Worm (Caenorhabditis elegans) whole organism, young adult: ENCODE results near the gene F59B10.2.
A peak's percentile ranks its signal among the peaks of the same experiment; 100 is the strongest.

Experiments used
- B0035.1 ChIP-seq: sonication (generic microtip); optimal IDR thresholded peaks from 2 replicates; lab custom pipeline; 2016; ENCODE audit warnings: missing genetic modification characterization, mild to moderate bottlenecking, missing compliant biosample characterization, missing genotype, missing genetic modification reagents
- C17E4.6 ChIP-seq: fragments of 200-800 bp; sonication (Bioruptor generic); IDR thresholded peaks from 2 replicates; pipeline ENCODE4 v1.3.6; 2022; ENCODE audit warnings: missing genetic modification reagents, missing genetic modification characterization, missing compliant biosample characterization
- D2030.7 ChIP-seq: fragments of 200-800 bp; sonication (Bioruptor generic); IDR thresholded peaks from 2 replicates; pipeline ENCODE4 v1.3.6; 2022; ENCODE audit warnings: missing genetic modification reagents, missing genetic modification characterization, missing compliant biosample characterization
- F37B4.10 ChIP-seq: fragments of 200-800 bp; sonication (Bioruptor generic); IDR thresholded peaks from 2 replicates; pipeline ENCODE4 v1.3.6; 2022; ENCODE audit warnings: missing genetic modification characterization, missing compliant biosample characterization
- F39B2.1 ChIP-seq: fragments of 200-800 bp; sonication (Bioruptor generic); IDR thresholded peaks from 2 replicates; pipeline ENCODE4 v1.3.6; 2022; ENCODE audit warnings: missing genetic modification reagents, missing genetic modification characterization, missing compliant biosample characterization
- F49E8.2 ChIP-seq: sonication (generic microtip); optimal IDR thresholded peaks from 3 replicates; lab custom pipeline; 2017; ENCODE audit warnings: missing genetic modification characterization, mild to moderate bottlenecking, missing compliant biosample characterization, antibody characterized with exemption, moderate library complexity; ENCODE audit not compliant: insufficient read depth
- F52B5.7 ChIP-seq: sonication (generic microtip); optimal IDR thresholded peaks from 2 replicates; lab custom pipeline; 2016; ENCODE audit warnings: mild to moderate bottlenecking, missing genetic modification characterization, missing compliant biosample characterization
- F55B11.4 ChIP-seq: sonication (generic microtip); optimal IDR thresholded peaks from 2 replicates; lab custom pipeline; 2016; ENCODE audit warnings: missing compliant biosample characterization, missing genetic modification characterization, borderline replicate concordance; ENCODE audit not compliant: insufficient read depth
- F57C9.4 ChIP-seq: sonication (generic microtip); optimal IDR thresholded peaks from 2 replicates; lab custom pipeline; 2017; ENCODE audit warnings: mild to moderate bottlenecking, missing genetic modification characterization, missing compliant biosample characterization
- K11D2.4 ChIP-seq: fragments of 200-800 bp; sonication (Bioruptor generic); IDR thresholded peaks from 2 replicates; pipeline ENCODE4 v1.3.6; 2022; ENCODE audit warnings: missing genetic modification reagents, missing genetic modification characterization, missing compliant biosample characterization
- T07F8.4 ChIP-seq: sonication (generic microtip); optimal IDR thresholded peaks from 2 replicates; lab custom pipeline; 2016; ENCODE audit warnings: mild to moderate bottlenecking, missing genetic modification characterization, moderate library complexity, missing compliant biosample characterization
- Y79H2A.3 ChIP-seq: fragments of 200-800 bp; sonication (Bioruptor generic); conservative IDR thresholded peaks from 2 replicates; pipeline ENCODE4 v1.3.6; 2022; ENCODE audit warnings: missing genetic modification reagents, missing genetic modification characterization, missing compliant biosample characterization
- ZK185.1 ChIP-seq: sonication (generic microtip); optimal IDR thresholded peaks from 2 replicates; lab custom pipeline; 2016; ENCODE audit warnings: mild to moderate bottlenecking, missing genetic modification characterization, missing compliant biosample characterization; ENCODE audit not compliant: poor library complexity, severe bottlenecking
- akir-1 ChIP-seq: fragments of 200-800 bp; sonication (Bioruptor generic); optimal IDR thresholded peaks from 2 replicates; lab custom pipeline; 2018; ENCODE audit warnings: mild to moderate bottlenecking, missing genetic modification characterization, moderate library complexity, missing compliant biosample characterization
- aptf-2 ChIP-seq: fragments of 200-800 bp; sonication (Bioruptor generic); conservative IDR thresholded peaks from 2 replicates; pipeline ENCODE4 v1.3.6; 2022; ENCODE audit warnings: missing genetic modification reagents, missing genetic modification characterization, missing compliant biosample characterization
- aptf-3 ChIP-seq: fragments of 200-800 bp; sonication (Bioruptor generic); IDR thresholded peaks from 2 replicates; pipeline ENCODE4 v1.3.6; 2022; ENCODE audit warnings: missing genetic modification characterization, missing compliant biosample characterization
- attf-3 ChIP-seq: fragments of 200-800 bp; sonication (Bioruptor generic); conservative IDR thresholded peaks from 2 replicates; pipeline ENCODE4 v1.3.6; 2022; ENCODE audit warnings: missing genetic modification reagents, missing genetic modification characterization, missing compliant biosample characterization
- attf-5 ChIP-seq: fragments of 200-800 bp; sonication (Bioruptor generic); optimal IDR thresholded peaks from 2 replicates; lab custom pipeline; 2018; ENCODE audit warnings: mild to moderate bottlenecking, missing genetic modification characterization, missing compliant biosample characterization
- bed-1 ChIP-seq: fragments of 200-800 bp; sonication (Bioruptor generic); IDR thresholded peaks from 2 replicates; pipeline ENCODE4 v1.3.6; 2022; ENCODE audit warnings: missing genetic modification reagents, missing genetic modification characterization, missing compliant biosample characterization
- cebp-1 ChIP-seq, 2 experiments: fragments of 200-800 bp in 1 of 2; sonication (Bioruptor generic) in 1 of 2; sonication (generic microtip) in 1 of 2; IDR thresholded peaks in 1 of 2; optimal IDR thresholded peaks in 1 of 2; 2 replicates each; pipeline versions ENCODE4 v1.3.6 to Lab custom; 2017 to 2022; ENCODE audit warnings: missing compliant biosample characterization in 2 of 2, missing genetic modification characterization in 2 of 2, mild to moderate bottlenecking in 1 of 2, missing genetic modification reagents in 1 of 2, moderate library complexity in 1 of 2
- ceh-27 ChIP-seq: fragments of 200-800 bp; sonication (Bioruptor generic); optimal IDR thresholded peaks from 2 replicates; lab custom pipeline; 2018; ENCODE audit warnings: mild to moderate bottlenecking, missing genetic modification characterization, moderate library complexity, missing compliant biosample characterization
- ceh-58 ChIP-seq: fragments of 200-800 bp; sonication (Bioruptor generic); IDR thresholded peaks from 2 replicates; pipeline ENCODE4 v1.3.6; 2022; ENCODE audit warnings: missing genetic modification characterization, missing compliant biosample characterization
- ceh-79 ChIP-seq: sonication (generic microtip); optimal IDR thresholded peaks from 2 replicates; lab custom pipeline; 2017; ENCODE audit warnings: mild to moderate bottlenecking, missing genetic modification characterization, missing compliant biosample characterization
- ceh-91 ChIP-seq: fragments of 200-800 bp; sonication (Bioruptor generic); IDR thresholded peaks from 2 replicates; pipeline ENCODE4 v1.3.6; 2022; ENCODE audit warnings: missing genetic modification reagents, missing genetic modification characterization, missing compliant biosample characterization
- dpff-1 ChIP-seq: sonication (generic microtip); optimal IDR thresholded peaks from 2 replicates; lab custom pipeline; 2017; ENCODE audit warnings: mild to moderate bottlenecking, missing genetic modification characterization, missing compliant biosample characterization
- hrde-1 ChIP-seq: sonication (generic microtip); optimal IDR thresholded peaks from 2 replicates; lab custom pipeline; 2016; ENCODE audit warnings: missing genetic modification characterization, mild to moderate bottlenecking, missing compliant biosample characterization, moderate library complexity, missing genotype, missing genetic modification reagents, borderline replicate concordance
- hsf-1 ChIP-seq: fragments of 200-800 bp; sonication (Bioruptor generic); IDR thresholded peaks from 2 replicates; pipeline ENCODE4 v1.3.6; 2022; ENCODE audit warnings: missing genetic modification reagents, missing genetic modification characterization, missing compliant biosample characterization
- lag-1 ChIP-seq: fragments of 200-800 bp; sonication (Bioruptor generic); IDR thresholded peaks from 2 replicates; pipeline ENCODE4 v1.3.6; 2022; ENCODE audit warnings: missing genetic modification reagents, missing genetic modification characterization, missing compliant biosample characterization
- let-607 ChIP-seq, 2 experiments: fragments of 200-800 bp in 1 of 2; sonication (Bioruptor generic) in 1 of 2; sonication (generic microtip) in 1 of 2; optimal IDR thresholded peaks; 2 replicates each; lab custom pipeline; 2016 to 2018; ENCODE audit warnings: mild to moderate bottlenecking in 2 of 2, missing compliant biosample characterization in 2 of 2, missing genetic modification characterization in 2 of 2, moderate library complexity in 2 of 2, missing genotype in 1 of 2
- lin-54 ChIP-seq: fragments of 200-800 bp; sonication (Bioruptor generic); optimal IDR thresholded peaks from 2 replicates; lab custom pipeline; 2018; ENCODE audit warnings: mild to moderate bottlenecking, missing genetic modification characterization, missing compliant biosample characterization
- lsl-1 ChIP-seq: fragments of 200-800 bp; sonication (Bioruptor generic); optimal IDR thresholded peaks from 2 replicates; lab custom pipeline; 2018; ENCODE audit warnings: mild to moderate bottlenecking, missing genetic modification characterization, moderate library complexity, missing compliant biosample characterization
- lsy-27 ChIP-seq: sonication (generic microtip); optimal IDR thresholded peaks from 2 replicates; lab custom pipeline; 2017; ENCODE audit warnings: missing genetic modification characterization, mild to moderate bottlenecking, missing compliant biosample characterization, antibody characterized with exemption, missing genotype, borderline replicate concordance; ENCODE audit not compliant: insufficient read depth
- madf-8 ChIP-seq: fragments of 200-800 bp; sonication (Bioruptor generic); conservative IDR thresholded peaks from 2 replicates; pipeline ENCODE4 v1.3.6; 2022; ENCODE audit warnings: missing genetic modification reagents, missing genetic modification characterization, missing compliant biosample characterization
- mcd-1 ChIP-seq: fragments of 200-800 bp; sonication (Bioruptor generic); IDR thresholded peaks from 2 replicates; pipeline ENCODE4 v1.3.6; 2022; ENCODE audit warnings: missing genetic modification reagents, missing genetic modification characterization, missing compliant biosample characterization
- nhr-80 ChIP-seq: sonication (generic microtip); optimal IDR thresholded peaks from 2 replicates; lab custom pipeline; 2016; ENCODE audit warnings: missing genetic modification characterization, missing compliant biosample characterization
- rec-8 ChIP-seq, 2 experiments: sonication (generic microtip); optimal IDR thresholded peaks; 2 replicates each; lab custom pipeline; 2016; ENCODE audit warnings: mild to moderate bottlenecking in 2 of 2, missing genetic modification characterization in 2 of 2, missing genetic modification reagents in 2 of 2, missing genotype in 2 of 2, missing biosample characterization in 1 of 2, missing compliant biosample characterization in 1 of 2, moderate library complexity in 1 of 2
- sdz-38 ChIP-seq: sonication (generic microtip); optimal IDR thresholded peaks from 2 replicates; lab custom pipeline; 2016; ENCODE audit warnings: missing genotype, missing genetic modification characterization, missing compliant biosample characterization
- snpc-4 ChIP-seq, 5 experiments: fragments of 150-350 bp in 1 of 5; sonication (generic microtip) in 4 of 5; optimal IDR thresholded peaks; 2 replicates each; lab custom pipeline; 2014 to 2018; ENCODE audit warnings: missing genetic modification characterization in 5 of 5, missing biosample characterization in 3 of 5, antibody characterized with exemption in 2 of 5, mild to moderate bottlenecking in 2 of 5, missing compliant biosample characterization in 2 of 5, missing genotype in 2 of 5, moderate library complexity in 2 of 5, missing genetic modification reagents in 1 of 5
- tbp1 ChIP-seq: fragments of 200-800 bp; sonication (Bioruptor generic); optimal IDR thresholded peaks from 2 replicates; lab custom pipeline; 2018; ENCODE audit warnings: mild to moderate bottlenecking, missing genetic modification characterization, missing compliant biosample characterization
- unc-130 ChIP-seq: sonication (generic microtip); optimal IDR thresholded peaks from 2 replicates; lab custom pipeline; 2016; ENCODE audit warnings: missing genetic modification reagents, missing genetic modification characterization, missing compliant biosample characterization
- ztf-28 ChIP-seq: fragments of 200-800 bp; sonication (Bioruptor generic); IDR thresholded peaks from 2 replicates; pipeline ENCODE4 v1.3.6; 2022; ENCODE audit warnings: missing genetic modification reagents, missing genetic modification characterization, missing compliant biosample characterization

F59B10.2 gene

DNA sequence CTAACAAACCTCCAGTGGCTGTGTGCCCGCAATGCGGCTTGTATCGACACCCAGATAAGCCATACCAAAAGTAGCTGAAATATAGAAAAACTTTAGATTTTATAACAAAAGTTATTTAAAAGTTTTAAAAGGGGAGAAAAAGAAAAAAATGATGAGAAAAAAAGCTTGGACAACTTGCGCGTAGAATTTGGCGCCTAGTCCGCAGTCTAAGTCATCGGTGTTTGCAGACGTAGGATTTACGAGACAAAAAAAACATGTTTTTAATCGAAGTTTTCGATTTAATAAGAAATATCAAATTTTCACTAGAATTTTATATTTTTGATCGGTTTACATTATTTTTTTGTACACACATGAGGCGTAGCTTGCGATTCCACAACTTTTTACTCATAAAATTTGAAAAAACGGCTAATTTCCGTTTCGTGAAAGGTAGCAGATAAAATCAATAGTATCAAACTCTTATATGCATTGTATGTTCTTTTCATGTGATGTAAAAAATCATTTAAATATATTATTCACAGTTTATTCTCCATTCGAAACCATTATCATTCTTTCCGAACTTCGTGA is 32.4 kb upstream of the F59B10.2 start, which contains the start of gene pro-1 (continued):
- TF ChIP-seq F39B2.1 (peak; percentile 74; the same call in 1 of the 2 replicates), nhr-80 (tag; lab: Kevin White, UChicago) (peak; percentile 15), F55B11.4 (tag; lab: Kevin White, UChicago) (no peak), hsf-1 (peak; percentile 48), aptf-2 (GFP tag; lab: Robert Waterston, UW) (no peak), F37B4.10 (GFP tag; lab: Robert Waterston, UW) (no peak), ceh-79 (tag; lab: Kevin White, UChicago) (peak; percentile 74), T07F8.4 (no peak), ZK185.1 (tag; lab: Kevin White, UChicago) (peak; percentile 90), ceh-91 (GFP tag; lab: Robert Waterston, UW) (no peak), B0035.1 (tag; lab: Kevin White, UChicago) (peak; percentile 88), ceh-58 (GFP tag; lab: Robert Waterston, UW) (peak; percentile 37; the same call in 1 of the 2 replicates), F52B5.7 (tag; lab: Kevin White, UChicago) (peak; percentile 86), dpff-1 (no peak)
- TF ChIP-seq, all 124 proteins: peak for 80

DNA sequence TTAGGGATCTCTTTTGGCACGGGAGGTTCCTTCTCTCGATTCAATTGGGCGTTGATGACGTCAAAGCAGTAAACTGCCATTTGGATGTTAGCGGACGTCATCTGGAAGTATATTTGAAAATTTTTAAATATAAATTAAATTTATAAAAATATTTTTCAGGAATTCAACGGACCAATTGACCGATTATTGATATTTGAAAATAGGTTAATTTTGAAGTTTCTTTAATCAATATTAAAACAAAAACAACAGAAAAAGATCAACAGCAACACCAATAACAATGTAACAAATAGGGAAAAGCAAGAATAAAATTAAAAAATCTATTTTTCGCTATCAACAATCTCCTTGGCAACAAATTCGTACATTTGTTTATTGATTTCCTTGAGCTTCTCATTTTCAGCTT is 29.6 kb upstream of the F59B10.2 start, which contains the start of gene R166.3:
TSS of gene R166.3 (minus strand) at position 101 of the 400 bp plus-strand sequence.
- TF ChIP-seq tbp1 (GFP tag; lab: Kevin White, UChicago) (no peak), hrde-1 (tag; lab: Kevin White, UChicago) (peak; percentile 5), attf-5 (GFP tag; lab: Kevin White, UChicago) (no peak), sdz-38 (no peak)

DNA sequence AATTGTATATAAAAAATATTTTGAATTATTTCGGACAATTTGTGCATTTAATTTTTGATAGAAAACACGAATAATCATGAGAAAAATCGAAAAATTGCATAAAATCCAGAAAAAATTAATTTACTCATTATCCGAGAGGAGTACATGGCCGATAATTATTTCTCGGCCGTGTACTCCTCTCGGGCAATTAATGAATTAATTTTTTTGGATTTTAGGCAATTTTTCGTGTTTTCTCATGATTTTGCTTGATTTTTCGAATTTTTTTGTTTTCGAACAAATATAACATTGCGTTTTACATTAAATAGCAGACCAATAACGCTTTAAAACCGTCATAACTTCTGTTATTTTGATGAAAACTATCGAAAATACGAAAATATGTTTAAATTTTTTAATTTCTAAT is 28.3 kb upstream of the F59B10.2 start:
- TF ChIP-seq Y79H2A.3 (GFP tag; lab: Robert Waterston, UW), result 0 out of 2 replicates have a peak, but pooled peaks have one; percentile 53
- 0 out of 2 replicates have a peak, but pooled peaks have one; percentile 39 for TF ChIP-seq K11D2.4 (GFP tag; lab: Robert Waterston, UW)
- TF ChIP-seq madf-8 (GFP tag; lab: Robert Waterston, UW), result peak; percentile 29; the same call in 1 of the 2 replicates
- TF ChIP-seq bed-1 (GFP tag; lab: Robert Waterston, UW), result no peak
- TF ChIP-seq cebp-1 (GFP tag; IDR thresholded peaks at IDR 0.05; lab: Robert Waterston, UW), result no peak
- peak; percentile 15 for TF ChIP-seq cebp-1 (tag; optimal IDR thresholded peaks at IDR 0.05; lab: Kevin White, UChicago)
- no peak for TF ChIP-seq lag-1 (GFP tag; lab: Robert Waterston, UW)
- TF ChIP-seq F49E8.2, result peak; percentile 39
- TF ChIP-seq D2030.7 (GFP tag; lab: Robert Waterston, UW), result peak; percentile 45
- TF ChIP-seq lsl-1 (GFP tag; lab: Kevin White, UChicago), result peak; percentile 4
- peak; percentile 40; the same call in 1 of the 2 replicates for TF ChIP-seq mcd-1
- TF ChIP-seq F57C9.4 (tag; lab: Kevin White, UChicago), result no peak
- peak; percentile 80 for TF ChIP-seq unc-130
- TF ChIP-seq ceh-27 (GFP tag; lab: Kevin White, UChicago), result peak; percentile 6
- TF ChIP-seq lin-54 (GFP tag; lab: Kevin White, UChicago), result peak; percentile 35
- no peak for TF ChIP-seq snpc-4 (GFP tag; optimal IDR thresholded peaks at IDR 0.05; lab: Kevin White, UChicago)
- no peak for TF ChIP-seq snpc-4 (tag; optimal IDR thresholded peaks at IDR 0.05; lab: Kevin White, UChicago)
- TF ChIP-seq lsy-27 (tag; lab: Kevin White, UChicago), result no peak
- peak; percentile 19 to 45 for TF ChIP-seq rec-8 (tag; optimal IDR thresholded peaks at IDR 0.05; lab: Kevin White, UChicago)
- TF ChIP-seq tbp1 (GFP tag; lab: Kevin White, UChicago), result peak; percentile 32
- TF ChIP-seq let-607 (tag; optimal IDR thresholded peaks at IDR 0.05; lab: Kevin White, UChicago), result peak in 1 of 2 experiments; percentile 24
- no peak for TF ChIP-seq C17E4.6
- 0 out of 2 replicates have a peak, but pooled peaks have one; percentile 11 for TF ChIP-seq attf-3
- peak; percentile 73 for TF ChIP-seq ZK185.1 (tag; lab: Kevin White, UChicago)
- no peak for TF ChIP-seq aptf-3 (GFP tag; lab: Robert Waterston, UW)
- no peak for TF ChIP-seq akir-1 (GFP tag; lab: Kevin White, UChicago)
- 0 out of 2 replicates have a peak, but pooled peaks have one; percentile 46 for TF ChIP-seq ztf-28
